Worm (Caenorhabditis elegans) whole organism, mixed stage, embryonic: ENCODE results near the gene srd-51.
A peak's percentile ranks its signal among the peaks of the same experiment; 100 is the strongest.

Source experiments
- M03D4.4 ChIP-seq: sonication (generic microtip); optimal IDR thresholded peaks from 2 replicates; lab custom pipeline; 2017; ENCODE audit warnings: mild to moderate bottlenecking, missing genetic modification characterization, missing compliant biosample characterization
- bed-3 ChIP-seq: fragments of 200-800 bp; sonication (Bioruptor generic); optimal IDR thresholded peaks from 3 replicates; lab custom pipeline; 2018; ENCODE audit warnings: mild to moderate bottlenecking, missing genetic modification characterization, moderate library complexity, missing compliant biosample characterization
- blmp-1 ChIP-seq: fragments of 150-350 bp; optimal IDR thresholded peaks from 2 replicates; lab custom pipeline; 2014; ENCODE audit warnings: missing biosample characterization, missing genetic modification characterization
- ceh-39 ChIP-seq: fragments of 150-350 bp; optimal IDR thresholded peaks from 2 replicates; lab custom pipeline; 2014; ENCODE audit warnings: missing biosample characterization, missing genetic modification characterization
- ceh-43 ChIP-seq: fragments of 200-800 bp; sonication (Bioruptor generic); optimal IDR thresholded peaks from 2 replicates; lab custom pipeline; 2018; ENCODE audit warnings: mild to moderate bottlenecking, missing genetic modification characterization, moderate library complexity, missing compliant biosample characterization
- ceh-83 ChIP-seq: fragments of 200-800 bp; sonication (Bioruptor generic); optimal IDR thresholded peaks from 2 replicates; lab custom pipeline; 2018; ENCODE audit warnings: mild to moderate bottlenecking, missing genetic modification characterization, missing compliant biosample characterization
- ces-1 ChIP-seq: fragments of 150-350 bp; optimal IDR thresholded peaks from 2 replicates; lab custom pipeline; 2014; ENCODE audit warnings: missing biosample characterization, missing genetic modification reagents, missing genetic modification characterization
- cnd-1 ChIP-seq: fragments of 200-800 bp; sonication (Bioruptor generic); optimal IDR thresholded peaks from 2 replicates; lab custom pipeline; 2018; ENCODE audit warnings: mild to moderate bottlenecking, missing genetic modification characterization, missing compliant biosample characterization
- drap-1 ChIP-seq: fragments of 200-800 bp; sonication (Bioruptor generic); optimal IDR thresholded peaks from 3 replicates; lab custom pipeline; 2018; ENCODE audit warnings: mild to moderate bottlenecking, missing genetic modification characterization, missing compliant biosample characterization
- elt-1 ChIP-seq: sonication (generic microtip); optimal IDR thresholded peaks from 2 replicates; lab custom pipeline; 2017; ENCODE audit warnings: missing genetic modification characterization, mild to moderate bottlenecking, missing compliant biosample characterization, antibody characterized with exemption, moderate library complexity, borderline replicate concordance; ENCODE audit not compliant: insufficient read depth
- elt-3 ChIP-seq: fragments of 150-350 bp; optimal IDR thresholded peaks from 2 replicates; lab custom pipeline; 2014; ENCODE audit warnings: missing biosample characterization, missing genetic modification characterization
- flh-1 ChIP-seq: fragments of 200-800 bp; sonication (Bioruptor generic); optimal IDR thresholded peaks from 2 replicates; lab custom pipeline; 2018; ENCODE audit warnings: mild to moderate bottlenecking, missing genetic modification characterization, moderate library complexity, missing compliant biosample characterization
- ham-2 ChIP-seq: fragments of 200-800 bp; sonication (Bioruptor generic); optimal IDR thresholded peaks from 2 replicates; lab custom pipeline; 2018; ENCODE audit warnings: mild to moderate bottlenecking, missing genetic modification characterization, missing compliant biosample characterization
- hlh-1 ChIP-seq: fragments of 150-350 bp; optimal IDR thresholded peaks from 2 replicates; lab custom pipeline; 2014; ENCODE audit warnings: missing biosample characterization, missing genetic modification reagents, missing genetic modification characterization
- lin-13 ChIP-seq: fragments of 150-350 bp; optimal IDR thresholded peaks from 2 replicates; lab custom pipeline; 2014; ENCODE audit warnings: missing biosample characterization, missing genetic modification characterization
- lin-32 ChIP-seq: fragments of 200-800 bp; sonication (Bioruptor generic); optimal IDR thresholded peaks from 2 replicates; lab custom pipeline; 2018; ENCODE audit warnings: mild to moderate bottlenecking, missing genetic modification characterization, missing compliant biosample characterization
- lsy-2 ChIP-seq: fragments of 150-350 bp; optimal IDR thresholded peaks from 2 replicates; lab custom pipeline; 2014; ENCODE audit warnings: missing biosample characterization, missing genetic modification characterization
- mab-5 ChIP-seq: fragments of 150-350 bp; optimal IDR thresholded peaks from 2 replicates; lab custom pipeline; 2014; ENCODE audit warnings: missing biosample characterization, missing genetic modification characterization
- mep-1 ChIP-seq: fragments of 150-350 bp; optimal IDR thresholded peaks from 2 replicates; lab custom pipeline; 2017; ENCODE audit warnings: missing biosample characterization, missing genetic modification reagents, missing genetic modification characterization, inconsistent platforms
- mls-2 ChIP-seq: sonication (generic microtip); optimal IDR thresholded peaks from 2 replicates; lab custom pipeline; 2016; ENCODE audit warnings: mild to moderate bottlenecking, missing genetic modification characterization, moderate library complexity, missing compliant biosample characterization
- nhr-12 ChIP-seq: fragments of 150-350 bp; optimal IDR thresholded peaks from 2 replicates; lab custom pipeline; 2014; ENCODE audit warnings: missing biosample characterization, missing genetic modification characterization
- nhr-2 ChIP-seq: fragments of 150-350 bp; optimal IDR thresholded peaks from 2 replicates; lab custom pipeline; 2014; ENCODE audit warnings: missing biosample characterization, missing genetic modification characterization
- nhr-237 ChIP-seq: fragments of 150-350 bp; optimal IDR thresholded peaks from 2 replicates; lab custom pipeline; 2014; ENCODE audit warnings: missing biosample characterization, missing genetic modification characterization
- nhr-28 ChIP-seq: fragments of 150-350 bp; optimal IDR thresholded peaks from 2 replicates; lab custom pipeline; 2014; ENCODE audit warnings: missing biosample characterization, missing genetic modification characterization
- nhr-76 ChIP-seq: sonication (generic microtip); optimal IDR thresholded peaks from 2 replicates; lab custom pipeline; 2017; ENCODE audit warnings: missing biosample characterization, missing genetic modification characterization
- pha-4 ChIP-seq: fragments of 150-350 bp; optimal IDR thresholded peaks from 2 replicates; lab custom pipeline; 2018; ENCODE audit warnings: missing biosample characterization, missing genetic modification reagents, missing genetic modification characterization
- sem-2 ChIP-seq: fragments of 200-800 bp; sonication (Bioruptor generic); optimal IDR thresholded peaks from 2 replicates; lab custom pipeline; 2018; ENCODE audit warnings: mild to moderate bottlenecking, missing genetic modification characterization, missing compliant biosample characterization
- snpc-4 ChIP-seq: fragments of 150-350 bp; optimal IDR thresholded peaks from 2 replicates; lab custom pipeline; 2014; ENCODE audit warnings: missing biosample characterization, missing genetic modification characterization
- sptf-1 ChIP-seq: sonication (generic microtip); optimal IDR thresholded peaks from 2 replicates; lab custom pipeline; 2017; ENCODE audit warnings: mild to moderate bottlenecking, missing genetic modification characterization, moderate library complexity, missing compliant biosample characterization
- tbx-8 ChIP-seq: fragments of 200-800 bp; sonication (Bioruptor generic); optimal IDR thresholded peaks from 2 replicates; lab custom pipeline; 2018; ENCODE audit warnings: mild to moderate bottlenecking, missing genetic modification characterization, moderate library complexity, missing compliant biosample characterization
- unc-120 ChIP-seq: sonication (generic microtip); optimal IDR thresholded peaks from 2 replicates; lab custom pipeline; 2017; ENCODE audit warnings: missing genetic modification characterization, missing compliant biosample characterization; ENCODE audit not compliant: poor library complexity, severe bottlenecking
- unc-39 ChIP-seq: fragments of 150-350 bp; optimal IDR thresholded peaks from 2 replicates; lab custom pipeline; 2014; ENCODE audit warnings: missing biosample characterization, missing genetic modification characterization
- unc-62 ChIP-seq: fragments of 150-350 bp; optimal IDR thresholded peaks from 2 replicates; lab custom pipeline; 2014; ENCODE audit warnings: missing biosample characterization, missing genetic modification reagents, missing genetic modification characterization
- zip-8 ChIP-seq: fragments of 150-350 bp; optimal IDR thresholded peaks from 2 replicates; lab custom pipeline; 2014; ENCODE audit warnings: missing biosample characterization, missing genetic modification characterization
- ztf-11 ChIP-seq: fragments of 150-350 bp; optimal IDR thresholded peaks from 2 replicates; lab custom pipeline; 2014; ENCODE audit warnings: missing biosample characterization, missing genetic modification characterization

Gene srd-51

ce11 chrX:13442446-13442845 lies 42.3 kb downstream of the srd-51 start:
- TF ChIP-seq ceh-39 (tag; lab: Kevin White, UChicago) (no peak), cnd-1 (tag; lab: Kevin White, UChicago) (peak; percentile 15), lin-13 (no peak), flh-1 (GFP tag; lab: Kevin White, UChicago) (no peak), mab-5 (tag; lab: Kevin White, UChicago) (no peak), unc-120 (tag; lab: Kevin White, UChicago) (no peak), mep-1 (tag; lab: Kevin White, UChicago) (peak; percentile 3), elt-3 (tag; lab: Kevin White, UChicago) (no peak), elt-1 (tag; lab: Kevin White, UChicago) (no peak), mls-2 (tag; lab: Kevin White, UChicago) (no peak), lin-32 (GFP tag; lab: Kevin White, UChicago) (no peak), tbx-8 (no peak), pha-4 (tag; lab: Kevin White, UChicago) (no peak), nhr-28 (tag; lab: Kevin White, UChicago) (no peak), sptf-1 (tag; lab: Kevin White, UChicago) (peak; percentile 23), ztf-11 (tag; lab: Kevin White, UChicago) (no peak), drap-1 (GFP tag; lab: Kevin White, UChicago) (peak; percentile 46), sem-2 (GFP tag; lab: Kevin White, UChicago) (no peak), hlh-1 (tag; lab: Kevin White, UChicago) (no peak), bed-3 (no peak), M03D4.4 (tag; lab: Kevin White, UChicago) (no peak), nhr-237 (tag; lab: Kevin White, UChicago) (no peak), ceh-43 (GFP tag; lab: Kevin White, UChicago) (no peak), blmp-1 (tag; lab: Kevin White, UChicago) (no peak), ces-1 (GFP tag; lab: Kevin White, UChicago) (peak; percentile 32), unc-39 (tag; lab: Kevin White, UChicago) (no peak), unc-62 (no peak), nhr-76 (tag; lab: Kevin White, UChicago) (no peak), nhr-12 (no peak), ham-2 (no peak), zip-8 (tag; lab: Kevin White, UChicago) (no peak), snpc-4 (tag; lab: Kevin White, UChicago) (no peak), lsy-2 (tag; lab: Kevin White, UChicago) (no peak), nhr-2 (no peak), ceh-83 (GFP tag; lab: Kevin White, UChicago) (peak; percentile 21)

- TF ChIP-seq ces-1 (GFP tag; lab: Kevin White, UChicago) (no peak), sem-2 (GFP tag; lab: Kevin White, UChicago) (no peak), mls-2 (tag; lab: Kevin White, UChicago) (no peak), flh-1 (GFP tag; lab: Kevin White, UChicago) (no peak), M03D4.4 (tag; lab: Kevin White, UChicago) (no peak)
Measured at ce11 chrX:13435790-13436472, 48.8 kb downstream of the srd-51 start, which contains the start of gene jmjd-3.3. Gene jmjd-3.3 (plus strand): TSS chrX:13436422.

ce11 chrX:13435116-13435515 lies 49.6 kb downstream of the srd-51 start:
- TF ChIP-seq nhr-2 = no peak
- TF ChIP-seq tbx-8 = no peak
- TF ChIP-seq pha-4 (tag; lab: Kevin White, UChicago) = no peak
- no peak for TF ChIP-seq mep-1 (tag; lab: Kevin White, UChicago)
- no peak for TF ChIP-seq nhr-237 (tag; lab: Kevin White, UChicago)
- no peak for TF ChIP-seq zip-8 (tag; lab: Kevin White, UChicago)
